Fruit fly (Drosophila melanogaster): Measurements from ENCODE around the gene vanin-like.
A peak's percentile ranks its signal among the peaks of the same experiment; 100 is the strongest.

vanin-like gene

dm6 chrX:6224225-6225190 lies 22.1 kb upstream of the vanin-like start, which contains the start of gene sqh (continued):
- TF ChIP-seq CG33213 (GFP tag; optimal IDR thresholded peaks at IDR 0.05) (peak; percentile 55), CG10274 (GFP tag; optimal IDR thresholded peaks at IDR 0.05) (peak; percentile 69), CG4820 (GFP tag; optimal IDR thresholded peaks at IDR 0.05) (peak; percentile 67), CG3163 (GFP tag; optimal IDR thresholded peaks at IDR 0.05) (no peak), Side (GFP tag; optimal IDR thresholded peaks at IDR 0.05) (no peak), so (GFP tag; IDR thresholded peaks at IDR 0.05) (peak; percentile 87; the same call in 1 of the 3 replicates), Med (GFP tag) (peak; percentile 94), ken (GFP tag; IDR thresholded peaks at IDR 0.05) (peak; percentile 92), lbe (GFP tag; optimal IDR thresholded peaks at IDR 0.05) (peak; percentile 75), btn (GFP tag; optimal IDR thresholded peaks at IDR 0.05) (no peak), ara (GFP tag; IDR thresholded peaks at IDR 0.05) (peak; percentile 86), gfzf (GFP tag; optimal IDR thresholded peaks at IDR 0.05) (no peak), Eip74EF (GFP tag; optimal IDR thresholded peaks at IDR 0.05) (peak in 1 of 2 experiments; percentile 88), CG12659 (GFP tag; optimal IDR thresholded peaks at IDR 0.05) (peak; percentile 93), TFAM (GFP tag; optimal IDR thresholded peaks at IDR 0.05) (no peak), Max (GFP tag; optimal IDR thresholded peaks at IDR 0.05) (peak; percentile 71), fd3F (GFP tag; optimal IDR thresholded peaks at IDR 0.05) (peak; percentile 85), Xrp1 (GFP tag; IDR thresholded peaks at IDR 0.05) (peak; percentile 91), abd-A (tag; optimal IDR thresholded peaks at IDR 0.05) (peak; percentile 37), cas (GFP tag; IDR thresholded peaks at IDR 0.05) (peak; percentile 55; the same call in 1 of the 2 replicates), CG1647 (GFP tag; optimal IDR thresholded peaks at IDR 0.05) (peak; percentile 58), CG7987 (GFP tag; optimal IDR thresholded peaks at IDR 0.05) (peak; percentile 66), Deaf1 (tag; optimal IDR thresholded peaks at IDR 0.05) (peak; percentile 55), hbn (GFP tag; IDR thresholded peaks at IDR 0.05; ENCODE audit: partially characterized antibody) (no peak), corto (GFP tag; optimal IDR thresholded peaks at IDR 0.05) (peak; percentile 84), CG14667 (GFP tag; IDR thresholded peaks at IDR 0.05) (peak; percentile 84), dan (GFP tag; IDR thresholded peaks at IDR 0.05) (peak; percentile 59; the same call in 1 of the 2 replicates), bbx (GFP tag; IDR thresholded peaks at IDR 0.05; ENCODE audit: partially characterized antibody) (no peak), Hr51 (GFP tag; optimal IDR thresholded peaks at IDR 0.05) (peak; percentile 64 to 90), Antp (GFP tag; optimal IDR thresholded peaks at IDR 0.05) (peak; percentile 43), Dek (tag; optimal IDR thresholded peaks at IDR 0.05) (peak; percentile 88), peb (GFP tag; IDR thresholded peaks at IDR 0.05) (peak; percentile 65), mirr (GFP tag; optimal IDR thresholded peaks at IDR 0.05) (peak; percentile 61), h (optimal IDR thresholded peaks at IDR 0.05) (no peak), CG7839 (tag; optimal IDR thresholded peaks at IDR 0.05) (peak; percentile 92), CG7928 (GFP tag; optimal IDR thresholded peaks at IDR 0.05) (peak; percentile 44), CG30020 (tag; optimal IDR thresholded peaks at IDR 0.05) (peak; percentile 51), kni (GFP tag; optimal IDR thresholded peaks at IDR 0.05) (peak; percentile 85), Nf-YB (GFP tag; optimal IDR thresholded peaks at IDR 0.05) (peak; percentile 69), CG14014 (GFP tag; IDR thresholded peaks at IDR 0.05) (peak; percentile 88), Nf-YC (tag; optimal IDR thresholded peaks at IDR 0.05) (peak; percentile 84), CG4328 (GFP tag; optimal IDR thresholded peaks at IDR 0.05) (peak; percentile 87), CG11696 (GFP tag; IDR thresholded peaks at IDR 0.05) (peak; percentile 51; the same call in 1 of the 2 replicates), CG16815 (GFP tag; optimal IDR thresholded peaks at IDR 0.05) (peak; percentile 89), ci (GFP tag; IDR thresholded peaks at IDR 0.05) (peak; percentile 88), Hey (tag; optimal IDR thresholded peaks at IDR 0.05) (no peak), odd (GFP tag; optimal IDR thresholded peaks at IDR 0.05) (peak; percentile 92), CG11085 (GFP tag; IDR thresholded peaks at IDR 0.05) (peak; percentile 79)
